Fruit fly (Drosophila melanogaster) whole organism, pupa: Measurements from ENCODE around the gene CG16704.

Source experiments
- CG10348 ChIP-seq: fragments of 200-800 bp; sonication (Bioruptor generic); IDR thresholded peaks from 2 replicates; pipeline ENCODE4 v1.3.6; 2022; ENCODE audit warnings: missing biosample characterization, missing genetic modification characterization
- CG12605 ChIP-seq: fragments of 200-800 bp; sonication (Bioruptor generic); IDR thresholded peaks from 2 replicates; pipeline ENCODE4 v1.3.6; 2022; ENCODE audit warnings: missing biosample characterization, missing genetic modification characterization
- CG13204 ChIP-seq: fragments of 200-800 bp; sonication (Bioruptor generic); optimal IDR thresholded peaks from 2 replicates; lab custom pipeline; 2018; ENCODE audit warnings: missing biosample characterization, mild to moderate bottlenecking, missing genetic modification characterization, moderate library complexity
- CG14655 ChIP-seq: fragments of 200-800 bp; sonication (Bioruptor generic); optimal IDR thresholded peaks from 3 replicates; lab custom pipeline; 2017; ENCODE audit warnings: mild to moderate bottlenecking, missing biosample characterization, missing genetic modification reagents, missing genetic modification characterization
- CG15710 ChIP-seq: fragments of 200-800 bp; sonication (Bioruptor generic); optimal IDR thresholded peaks from 2 replicates; lab custom pipeline; 2018; ENCODE audit warnings: missing biosample characterization, mild to moderate bottlenecking, missing genetic modification characterization, moderate library complexity
- CG17806 ChIP-seq: fragments of 200-800 bp; sonication (Bioruptor generic); optimal IDR thresholded peaks from 2 replicates; lab custom pipeline; 2018; ENCODE audit warnings: missing biosample characterization, mild to moderate bottlenecking, missing genetic modification characterization, moderate library complexity
- CG32121 ChIP-seq: fragments of 200-800 bp; sonication (Bioruptor generic); IDR thresholded peaks from 2 replicates; pipeline ENCODE4 v1.3.6; 2022; ENCODE audit warnings: missing biosample characterization, missing genetic modification characterization
- CG34367 ChIP-seq: fragments of 200-800 bp; sonication (Bioruptor generic); optimal IDR thresholded peaks from 2 replicates; lab custom pipeline; 2018; ENCODE audit warnings: missing biosample characterization, mild to moderate bottlenecking, missing genetic modification characterization
- CG4496 ChIP-seq: fragments of 200-800 bp; sonication (Bioruptor generic); IDR thresholded peaks from 3 replicates; pipeline ENCODE4 v1.3.6; 2022; ENCODE audit warnings: missing biosample characterization, missing genetic modification characterization
- CG8159 ChIP-seq: fragments of 200-800 bp; sonication (Bioruptor generic); optimal IDR thresholded peaks from 3 replicates; lab custom pipeline; 2018; ENCODE audit warnings: missing biosample characterization, mild to moderate bottlenecking, missing genetic modification characterization, moderate library complexity
- CG8301 ChIP-seq: fragments of 200-800 bp; sonication (Bioruptor generic); optimal IDR thresholded peaks from 2 replicates; lab custom pipeline; 2018; ENCODE audit warnings: missing biosample characterization, mild to moderate bottlenecking, missing genetic modification characterization
- CG9948 ChIP-seq: fragments of 200-800 bp; sonication (Bioruptor generic); optimal IDR thresholded peaks from 2 replicates; lab custom pipeline; 2018; ENCODE audit warnings: missing biosample characterization, mild to moderate bottlenecking, missing genetic modification characterization, moderate library complexity
- D1 ChIP-seq: fragments of 200-800 bp; sonication (Bioruptor generic); optimal IDR thresholded peaks from 2 replicates; lab custom pipeline; 2018; ENCODE audit warnings: missing biosample characterization, mild to moderate bottlenecking, missing genetic modification characterization, moderate library complexity
- EcR ChIP-seq: fragments of 200-800 bp; sonication (Bioruptor generic); optimal IDR thresholded peaks from 3 replicates; lab custom pipeline; 2019; ENCODE audit warnings: missing biosample characterization, missing genetic modification characterization, mild to moderate bottlenecking, moderate library complexity, missing genetic modification reagents
- Ets98B ChIP-seq: fragments of 200-800 bp; sonication (Bioruptor generic); IDR thresholded peaks from 2 replicates; pipeline ENCODE4 v1.3.6; 2022; ENCODE audit warnings: missing biosample characterization, missing genetic modification characterization
- Pif1A ChIP-seq: fragments of 200-800 bp; sonication (Bioruptor generic); optimal IDR thresholded peaks from 3 replicates; lab custom pipeline; 2016; ENCODE audit warnings: missing biosample characterization, missing genetic modification characterization
- Pif1B ChIP-seq: fragments of 200-800 bp; sonication (Bioruptor generic); optimal IDR thresholded peaks from 3 replicates; lab custom pipeline; 2016; ENCODE audit warnings: missing biosample characterization, missing genetic modification characterization
- Snoo ChIP-seq: fragments of 200-800 bp; sonication (Bioruptor generic); optimal IDR thresholded peaks from 3 replicates; lab custom pipeline; 2017; ENCODE audit warnings: missing biosample characterization, mild to moderate bottlenecking, missing genetic modification characterization, inconsistent platforms
- fd96Ca ChIP-seq: fragments of 200-800 bp; sonication (Bioruptor generic); IDR thresholded peaks from 3 replicates; pipeline ENCODE4 v1.3.6; 2022; ENCODE audit warnings: missing biosample characterization, missing genetic modification characterization
- gl ChIP-seq: fragments of 200-800 bp; sonication (Bioruptor generic); optimal IDR thresholded peaks from 2 replicates; lab custom pipeline; 2018; ENCODE audit warnings: missing biosample characterization, mild to moderate bottlenecking, missing genetic modification characterization
- rn ChIP-seq: fragments of 200-800 bp; sonication (Bioruptor generic); IDR thresholded peaks from 2 replicates; pipeline ENCODE4 v1.3.6; 2022; ENCODE audit warnings: missing biosample characterization, missing genetic modification characterization

The CG16704 gene

dm6 chr2L:3655698-3656105 lies 36.7 kb downstream of the CG16704 start:
- TF ChIP-seq CG15710 (tag; lab: Kevin White, UChicago), result peak; percentile 98
- peak; percentile 98 for TF ChIP-seq CG14655 (GFP tag; lab: Kevin White, UChicago)
- peak; percentile 99 for TF ChIP-seq CG4496 (GFP tag; lab: Robert Waterston, UW)
- TF ChIP-seq CG34367 (tag; lab: Kevin White, UChicago), result peak; percentile 97
- peak; percentile 99 for TF ChIP-seq fd96Ca (GFP tag; lab: Robert Waterston, UW)
- peak; percentile 91 for TF ChIP-seq CG10348
- peak; percentile 98 for TF ChIP-seq CG12605 (GFP tag; lab: Robert Waterston, UW)
- peak; percentile 98 for TF ChIP-seq CG8159
- peak; percentile 95 for TF ChIP-seq D1 (tag; lab: Kevin White, UChicago)
- TF ChIP-seq Pif1A, result peak; percentile 99
- peak; percentile 98 for TF ChIP-seq CG9948 (tag; lab: Kevin White, UChicago)
- peak; percentile 98 for TF ChIP-seq CG17806 (tag; lab: Kevin White, UChicago)
- peak; percentile 97 for TF ChIP-seq gl
- peak; percentile 99 for TF ChIP-seq Pif1B (GFP tag; lab: Kevin White, UChicago)
- peak; percentile 99 for TF ChIP-seq Ets98B
- TF ChIP-seq Snoo (tag; lab: Kevin White, UChicago), result peak; percentile 99
- TF ChIP-seq CG13204 (GFP tag; lab: Kevin White, UChicago), result peak; percentile 93
- peak; percentile 98 for TF ChIP-seq CG32121 (GFP tag; lab: Robert Waterston, UW)
- TF ChIP-seq rn, result peak; percentile 97
- TF ChIP-seq EcR (GFP tag; lab: Kevin White, UChicago), result peak; percentile 68
- TF ChIP-seq CG8301 (tag; lab: Kevin White, UChicago), result peak; percentile 99

DNA sequence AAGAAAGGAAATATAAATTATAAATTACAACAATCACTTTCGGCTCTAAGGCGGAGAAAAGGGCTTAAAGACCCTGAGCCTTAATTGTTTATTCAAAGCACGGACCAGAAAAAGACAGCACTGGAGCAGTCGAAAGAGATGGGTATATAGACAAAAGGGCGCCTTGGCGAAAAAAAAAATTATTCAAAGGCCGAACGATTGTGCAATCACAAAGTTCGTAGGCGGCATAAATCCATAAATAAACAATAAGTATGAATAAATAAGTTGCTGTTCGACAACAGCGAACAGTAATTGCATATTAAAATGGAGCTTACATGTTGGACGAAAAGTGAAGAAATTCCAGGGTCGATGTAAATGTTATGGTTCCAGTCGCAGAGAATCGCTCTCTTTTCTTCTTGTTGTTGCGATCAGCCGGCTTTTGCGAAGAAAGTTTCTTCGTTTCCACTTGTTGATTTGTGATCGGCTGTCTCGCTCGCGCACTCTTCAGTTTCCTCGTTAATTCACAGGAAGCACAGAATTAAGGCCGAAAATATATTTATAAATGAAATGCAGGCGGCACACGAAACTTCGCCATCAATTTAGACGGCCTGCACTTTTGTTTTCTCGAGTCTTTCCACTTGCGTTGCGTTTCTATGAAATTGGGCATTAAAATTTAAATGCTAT lies 37.3 kb downstream of the CG16704 start:
- no peak for TF ChIP-seq CG17806 (tag; lab: Kevin White, UChicago)
- no peak for TF ChIP-seq CG15710 (tag; lab: Kevin White, UChicago)
- no peak for TF ChIP-seq Snoo (tag; lab: Kevin White, UChicago)
- no peak for TF ChIP-seq EcR (GFP tag; lab: Kevin White, UChicago)
- TF ChIP-seq CG10348, result no peak
- no peak for TF ChIP-seq gl
- TF ChIP-seq CG32121 (GFP tag; lab: Robert Waterston, UW), result no peak
- TF ChIP-seq CG8301 (tag; lab: Kevin White, UChicago), result no peak
- no peak for TF ChIP-seq Pif1B (GFP tag; lab: Kevin White, UChicago)
- no peak for TF ChIP-seq CG8159
- TF ChIP-seq Ets98B, result no peak
- no peak for TF ChIP-seq rn
- TF ChIP-seq CG9948 (tag; lab: Kevin White, UChicago), result no peak
- no peak for TF ChIP-seq Pif1A
- TF ChIP-seq CG34367 (tag; lab: Kevin White, UChicago), result no peak
- TF ChIP-seq CG13204 (GFP tag; lab: Kevin White, UChicago), result no peak
- TF ChIP-seq CG14655 (GFP tag; lab: Kevin White, UChicago), result no peak
- TF ChIP-seq D1 (tag; lab: Kevin White, UChicago), result no peak
- no peak for TF ChIP-seq CG12605 (GFP tag; lab: Robert Waterston, UW)
- TF ChIP-seq fd96Ca (GFP tag; lab: Robert Waterston, UW), result no peak
- TF ChIP-seq, all 21 proteins: peak for 0

DNA sequence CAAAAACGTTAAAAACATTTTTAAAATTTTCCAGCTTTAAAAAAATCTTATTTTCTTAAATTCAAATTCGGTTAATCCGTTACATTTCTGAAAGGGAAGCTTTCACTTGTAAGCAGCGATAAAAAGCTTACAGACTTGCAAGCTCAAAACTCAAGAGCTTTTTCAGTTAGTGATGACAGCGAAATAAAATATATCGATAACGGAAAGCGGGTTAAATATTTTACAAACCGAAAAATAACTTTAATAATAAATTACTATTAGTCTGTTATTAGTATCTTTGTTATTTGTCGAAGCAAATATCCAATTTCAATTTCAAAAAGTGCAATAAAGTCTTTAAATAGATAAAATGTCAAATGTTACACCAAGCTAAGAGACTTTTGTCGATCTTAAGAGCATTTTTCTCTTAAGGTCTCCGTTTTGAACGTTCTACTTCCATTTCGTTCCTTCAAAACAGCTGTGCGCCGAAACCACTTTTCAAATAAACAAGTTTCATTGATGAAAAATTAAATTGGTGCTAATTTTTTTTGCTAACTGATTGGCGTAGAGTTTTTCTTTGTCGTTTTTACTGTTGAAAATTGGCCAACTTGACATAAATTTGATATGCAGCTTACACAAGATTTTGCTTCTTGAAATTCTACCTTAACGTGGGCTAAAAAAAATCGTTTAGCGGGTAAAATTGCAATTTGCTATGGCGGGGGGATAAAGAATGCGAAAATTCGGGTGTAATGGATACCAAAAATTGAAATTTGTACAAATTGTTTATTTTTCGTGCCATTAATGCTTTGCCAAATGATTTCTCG lies 44.0 kb downstream of the CG16704 start:
- TF ChIP-seq CG10348, result no peak
- no peak for TF ChIP-seq Pif1A
- no peak for TF ChIP-seq CG34367 (tag; lab: Kevin White, UChicago)
- TF ChIP-seq Ets98B, result no peak
- no peak for TF ChIP-seq CG13204 (GFP tag; lab: Kevin White, UChicago)
- no peak for TF ChIP-seq CG9948 (tag; lab: Kevin White, UChicago)
- TF ChIP-seq Snoo (tag; lab: Kevin White, UChicago), result no peak
- TF ChIP-seq CG12605 (GFP tag; lab: Robert Waterston, UW), result no peak
- no peak for TF ChIP-seq gl
- TF ChIP-seq D1 (tag; lab: Kevin White, UChicago), result no peak
- TF ChIP-seq CG15710 (tag; lab: Kevin White, UChicago), result no peak
- TF ChIP-seq rn, result no peak
- no peak for TF ChIP-seq fd96Ca (GFP tag; lab: Robert Waterston, UW)
- TF ChIP-seq CG4496 (GFP tag; lab: Robert Waterston, UW), result no peak
- no peak for TF ChIP-seq CG8301 (tag; lab: Kevin White, UChicago)
- TF ChIP-seq EcR (GFP tag; lab: Kevin White, UChicago), result no peak
- no peak for TF ChIP-seq CG14655 (GFP tag; lab: Kevin White, UChicago)
- TF ChIP-seq CG8159, result no peak
- no peak for TF ChIP-seq Pif1B (GFP tag; lab: Kevin White, UChicago)

DNA sequence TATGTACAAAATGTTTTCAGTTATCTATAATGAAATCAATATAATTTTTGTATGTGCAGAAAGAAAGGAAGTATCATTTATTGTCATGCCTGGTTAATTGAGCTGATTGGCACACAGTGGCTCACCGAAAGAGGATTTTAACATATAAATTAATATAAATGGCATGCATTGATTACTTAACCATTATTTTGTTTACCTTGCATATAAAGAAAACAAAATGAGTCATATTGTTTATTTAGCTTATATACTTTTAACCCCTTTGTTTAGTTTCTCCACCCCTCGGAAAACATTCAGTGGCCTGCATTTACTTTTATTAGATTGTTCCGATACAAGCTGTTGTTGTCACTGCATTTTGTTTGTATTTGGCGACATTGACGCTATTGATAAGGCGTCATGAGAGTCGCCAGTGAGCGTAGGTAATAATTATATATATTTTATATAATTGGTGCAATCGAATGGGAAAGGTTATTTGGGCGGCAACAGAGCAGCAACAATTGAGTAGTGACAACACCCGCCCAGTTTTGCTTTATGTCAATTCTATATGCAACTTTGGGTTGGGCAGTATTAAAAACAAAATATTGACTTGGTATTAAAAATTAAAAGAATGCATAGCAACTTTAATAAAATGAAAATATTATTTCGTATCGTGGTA lies 44.7 kb downstream of the CG16704 start:
- TF ChIP-seq CG32121 (GFP tag; lab: Robert Waterston, UW), result peak; percentile 82
- no peak for TF ChIP-seq D1 (tag; lab: Kevin White, UChicago)
- peak; percentile 58 for TF ChIP-seq CG12605 (GFP tag; lab: Robert Waterston, UW)
- no peak for TF ChIP-seq rn
- peak; percentile 56 for TF ChIP-seq CG14655 (GFP tag; lab: Kevin White, UChicago)
- TF ChIP-seq fd96Ca (GFP tag; lab: Robert Waterston, UW), result peak; percentile 22; the same call in 1 of the 3 replicates
- TF ChIP-seq Pif1B (GFP tag; lab: Kevin White, UChicago), result peak; percentile 14
- peak; percentile 25 for TF ChIP-seq Pif1A
- TF ChIP-seq CG34367 (tag; lab: Kevin White, UChicago), result no peak
- no peak for TF ChIP-seq CG8159
- TF ChIP-seq CG4496 (GFP tag; lab: Robert Waterston, UW), result peak; percentile 84
- TF ChIP-seq gl, result no peak
- TF ChIP-seq CG9948 (tag; lab: Kevin White, UChicago), result peak; percentile 23
- no peak for TF ChIP-seq CG10348
- TF ChIP-seq EcR (GFP tag; lab: Kevin White, UChicago), result no peak
- TF ChIP-seq CG8301 (tag; lab: Kevin White, UChicago), result peak; percentile 34
- TF ChIP-seq Ets98B, result peak; percentile 78
- TF ChIP-seq Snoo (tag; lab: Kevin White, UChicago), result peak; percentile 29
- TF ChIP-seq CG15710 (tag; lab: Kevin White, UChicago), result peak; percentile 43
- no peak for TF ChIP-seq CG13204 (GFP tag; lab: Kevin White, UChicago)
- no peak for TF ChIP-seq CG17806 (tag; lab: Kevin White, UChicago)
